Fruit fly (Drosophila melanogaster): ENCODE data around the gene RpS13.

RpS13 gene

dm6 chr2L:8399863-8400598 lies 35.6 kb upstream of the RpS13 start, which contains the start of gene CG31898 (continued):
- TF ChIP-seq bsh (GFP tag; optimal IDR thresholded peaks at IDR 0.05) (no peak), Hr51 (GFP tag; optimal IDR thresholded peaks at IDR 0.05) (no peak), CoRest (tag; optimal IDR thresholded peaks at IDR 0.05) (no peak), ash1 (GFP tag; optimal IDR thresholded peaks at IDR 0.05) (no peak), CG8359 (GFP tag; optimal IDR thresholded peaks at IDR 0.05; ENCODE audit: borderline replicate concordance) (no peak), CG11504 (tag; optimal IDR thresholded peaks at IDR 0.05) (no peak), eyg (GFP tag; optimal IDR thresholded peaks at IDR 0.05) (no peak), NFAT (GFP tag; IDR thresholded peaks at IDR 0.05) (no peak), NfI (GFP tag; optimal IDR thresholded peaks at IDR 0.05) (no peak), mam (GFP tag; optimal IDR thresholded peaks at IDR 0.05) (no peak), CG3163 (GFP tag; optimal IDR thresholded peaks at IDR 0.05) (no peak), CG4730 (GFP tag; IDR thresholded peaks at IDR 0.05) (no peak), Eip74EF (GFP tag; optimal IDR thresholded peaks at IDR 0.05) (no peak), slou (GFP tag; optimal IDR thresholded peaks at IDR 0.05) (no peak), insv (GFP tag; optimal IDR thresholded peaks at IDR 0.05) (no peak), HLH54F (GFP tag; optimal IDR thresholded peaks at IDR 0.05) (no peak), CHES-1-like (GFP tag; optimal IDR thresholded peaks at IDR 0.05) (no peak), pan (optimal IDR thresholded peaks at IDR 0.05) (no peak), pan (GFP tag; optimal IDR thresholded peaks at IDR 0.05 in 1 of 2, IDR thresholded peaks at IDR 0.05 in 1 of 2) (no peak), Deaf1 (tag; optimal IDR thresholded peaks at IDR 0.05) (no peak), CG10321 (GFP tag; IDR thresholded peaks at IDR 0.05) (no peak), CG3407 (GFP tag; optimal IDR thresholded peaks at IDR 0.05) (no peak), Mrtf (GFP tag; IDR thresholded peaks at IDR 0.05) (no peak), CG9797 (GFP tag; optimal IDR thresholded peaks at IDR 0.05) (no peak), CG12391 (tag; optimal IDR thresholded peaks at IDR 0.05) (no peak), Adf1 (GFP tag; IDR thresholded peaks at IDR 0.05) (no peak), aop (GFP tag; IDR thresholded peaks at IDR 0.05) (no peak), Gug (GFP tag; IDR thresholded peaks at IDR 0.05) (no peak), CG8478 (optimal IDR thresholded peaks at IDR 0.05) (no peak), H2.0 (GFP tag; IDR thresholded peaks at IDR 0.05) (no peak), CG8924 (tag; optimal IDR thresholded peaks at IDR 0.05) (no peak), CG13296 (GFP tag; optimal IDR thresholded peaks at IDR 0.05) (no peak), CG14050 (GFP tag; IDR thresholded peaks at IDR 0.05) (no peak), CG9437 (GFP tag; optimal IDR thresholded peaks at IDR 0.05) (no peak), sim (GFP tag; IDR thresholded peaks at IDR 0.05) (no peak), Ssrp (tag; optimal IDR thresholded peaks at IDR 0.05) (no peak), Dbx (GFP tag; IDR thresholded peaks at IDR 0.05) (no peak), vvl (GFP tag; IDR thresholded peaks at IDR 0.05) (no peak), gfzf (GFP tag; optimal IDR thresholded peaks at IDR 0.05) (no peak), exex (tag; optimal IDR thresholded peaks at IDR 0.05) (peak; percentile 34), CG18619 (GFP tag; optimal IDR thresholded peaks at IDR 0.05) (no peak), p53 (GFP tag; optimal IDR thresholded peaks at IDR 0.05) (no peak), sqz (GFP tag; optimal IDR thresholded peaks at IDR 0.05) (no peak), C15 (GFP tag; IDR thresholded peaks at IDR 0.05) (no peak), CG6175 (GFP tag; IDR thresholded peaks at IDR 0.05) (no peak), Dek (tag; optimal IDR thresholded peaks at IDR 0.05) (no peak), unc-4 (GFP tag; IDR thresholded peaks at IDR 0.05; ENCODE audit: partially characterized antibody) (0 out of 2 replicates have a peak, but pooled peaks have one; percentile 26), CG16779 (GFP tag; IDR thresholded peaks at IDR 0.05) (no peak), CG30431 (GFP tag; optimal IDR thresholded peaks at IDR 0.05) (no peak), CG8281 (tag; optimal IDR thresholded peaks at IDR 0.05) (no peak), jing (GFP tag; optimal IDR thresholded peaks at IDR 0.05) (no peak)

Measured in whole organism, embryonic.